Worm (Caenorhabditis elegans) whole organism, young adult: Measurements from ENCODE around the gene W07E11.1.

Experiments
- C06A6.2 ChIP-seq: fragments of 200-800 bp; sonication (Bioruptor generic); conservative IDR thresholded peaks from 2 replicates; pipeline ENCODE4 v1.3.6; 2022; ENCODE audit warnings: missing genetic modification characterization, missing compliant biosample characterization
- F33H1.4 ChIP-seq: fragments of 200-800 bp; sonication (Bioruptor generic); IDR thresholded peaks from 2 replicates; pipeline ENCODE4 v1.3.6; 2022; ENCODE audit warnings: missing genetic modification reagents, missing genetic modification characterization, missing compliant biosample characterization
- F37B4.10 ChIP-seq: fragments of 200-800 bp; sonication (Bioruptor generic); IDR thresholded peaks from 2 replicates; pipeline ENCODE4 v1.3.6; 2022; ENCODE audit warnings: missing genetic modification characterization, missing compliant biosample characterization
- F49E8.2 ChIP-seq: sonication (generic microtip); optimal IDR thresholded peaks from 3 replicates; lab custom pipeline; 2017; ENCODE audit warnings: missing genetic modification characterization, mild to moderate bottlenecking, missing compliant biosample characterization, antibody characterized with exemption, moderate library complexity; ENCODE audit not compliant: insufficient read depth
- F55B11.4 ChIP-seq: sonication (generic microtip); optimal IDR thresholded peaks from 2 replicates; lab custom pipeline; 2016; ENCODE audit warnings: missing compliant biosample characterization, missing genetic modification characterization, borderline replicate concordance; ENCODE audit not compliant: insufficient read depth
- K11D2.4 ChIP-seq: fragments of 200-800 bp; sonication (Bioruptor generic); IDR thresholded peaks from 2 replicates; pipeline ENCODE4 v1.3.6; 2022; ENCODE audit warnings: missing genetic modification reagents, missing genetic modification characterization, missing compliant biosample characterization
- T07F8.4 ChIP-seq: sonication (generic microtip); optimal IDR thresholded peaks from 2 replicates; lab custom pipeline; 2016; ENCODE audit warnings: mild to moderate bottlenecking, missing genetic modification characterization, moderate library complexity, missing compliant biosample characterization
- Y79H2A.3 ChIP-seq: fragments of 200-800 bp; sonication (Bioruptor generic); conservative IDR thresholded peaks from 2 replicates; pipeline ENCODE4 v1.3.6; 2022; ENCODE audit warnings: missing genetic modification reagents, missing genetic modification characterization, missing compliant biosample characterization
- ZK185.1 ChIP-seq: sonication (generic microtip); optimal IDR thresholded peaks from 2 replicates; lab custom pipeline; 2016; ENCODE audit warnings: mild to moderate bottlenecking, missing genetic modification characterization, missing compliant biosample characterization; ENCODE audit not compliant: poor library complexity, severe bottlenecking
- akir-1 ChIP-seq: fragments of 200-800 bp; sonication (Bioruptor generic); optimal IDR thresholded peaks from 2 replicates; lab custom pipeline; 2018; ENCODE audit warnings: mild to moderate bottlenecking, missing genetic modification characterization, moderate library complexity, missing compliant biosample characterization
- aptf-3 ChIP-seq: fragments of 200-800 bp; sonication (Bioruptor generic); IDR thresholded peaks from 2 replicates; pipeline ENCODE4 v1.3.6; 2022; ENCODE audit warnings: missing genetic modification characterization, missing compliant biosample characterization
- attf-5 ChIP-seq: fragments of 200-800 bp; sonication (Bioruptor generic); optimal IDR thresholded peaks from 2 replicates; lab custom pipeline; 2018; ENCODE audit warnings: mild to moderate bottlenecking, missing genetic modification characterization, missing compliant biosample characterization
- bed-2 ChIP-seq: fragments of 200-800 bp; sonication (Bioruptor generic); IDR thresholded peaks from 2 replicates; pipeline ENCODE4 v1.3.6; 2022; ENCODE audit warnings: missing genetic modification reagents, missing genetic modification characterization, missing compliant biosample characterization
- cebp-1 ChIP-seq, 2 experiments: fragments of 200-800 bp in 1 of 2; sonication (Bioruptor generic) in 1 of 2; sonication (generic microtip) in 1 of 2; IDR thresholded peaks in 1 of 2; optimal IDR thresholded peaks in 1 of 2; 2 replicates each; pipeline versions ENCODE4 v1.3.6 to Lab custom; 2017 to 2022; ENCODE audit warnings: missing compliant biosample characterization in 2 of 2, missing genetic modification characterization in 2 of 2, mild to moderate bottlenecking in 1 of 2, missing genetic modification reagents in 1 of 2, moderate library complexity in 1 of 2
- ceh-79 ChIP-seq: sonication (generic microtip); optimal IDR thresholded peaks from 2 replicates; lab custom pipeline; 2017; ENCODE audit warnings: mild to moderate bottlenecking, missing genetic modification characterization, missing compliant biosample characterization
- ceh-91 ChIP-seq: fragments of 200-800 bp; sonication (Bioruptor generic); IDR thresholded peaks from 2 replicates; pipeline ENCODE4 v1.3.6; 2022; ENCODE audit warnings: missing genetic modification reagents, missing genetic modification characterization, missing compliant biosample characterization
- fkh-3 ChIP-seq: sonication (generic microtip); optimal IDR thresholded peaks from 2 replicates; lab custom pipeline; 2016; ENCODE audit warnings: mild to moderate bottlenecking, missing genetic modification characterization, missing compliant biosample characterization
- hmg-1.2 ChIP-seq: fragments of 200-800 bp; sonication (Bioruptor generic); IDR thresholded peaks from 2 replicates; pipeline ENCODE4 v1.3.6; 2022; ENCODE audit warnings: missing genetic modification reagents, missing genetic modification characterization, missing compliant biosample characterization
- hmg-20 ChIP-seq: fragments of 200-800 bp; sonication (Bioruptor generic); IDR thresholded peaks from 2 replicates; pipeline ENCODE4 v1.3.6; 2022; ENCODE audit warnings: missing genetic modification reagents, missing genetic modification characterization, missing compliant biosample characterization
- lin-40 ChIP-seq: sonication (generic microtip); optimal IDR thresholded peaks from 2 replicates; lab custom pipeline; 2016; ENCODE audit warnings: missing genetic modification characterization, mild to moderate bottlenecking, missing compliant biosample characterization, missing genotype, missing genetic modification reagents
- lin-54 ChIP-seq: fragments of 200-800 bp; sonication (Bioruptor generic); optimal IDR thresholded peaks from 2 replicates; lab custom pipeline; 2018; ENCODE audit warnings: mild to moderate bottlenecking, missing genetic modification characterization, missing compliant biosample characterization
- madf-10 ChIP-seq: sonication (generic microtip); optimal IDR thresholded peaks from 2 replicates; lab custom pipeline; 2016; ENCODE audit warnings: mild to moderate bottlenecking, missing genetic modification characterization, missing compliant biosample characterization
- madf-8 ChIP-seq: fragments of 200-800 bp; sonication (Bioruptor generic); conservative IDR thresholded peaks from 2 replicates; pipeline ENCODE4 v1.3.6; 2022; ENCODE audit warnings: missing genetic modification reagents, missing genetic modification characterization, missing compliant biosample characterization
- mel-28 ChIP-seq: sonication (generic microtip); optimal IDR thresholded peaks from 2 replicates; lab custom pipeline; 2016; ENCODE audit warnings: borderline replicate concordance, mild to moderate bottlenecking, missing genetic modification characterization, missing compliant biosample characterization
- nfya-1 ChIP-seq: sonication (generic microtip); optimal IDR thresholded peaks from 2 replicates; lab custom pipeline; 2017; ENCODE audit warnings: antibody characterized with exemption, missing compliant biosample characterization, missing genetic modification characterization, borderline replicate concordance; ENCODE audit not compliant: insufficient read depth
- nhr-120 ChIP-seq: fragments of 200-800 bp; sonication (Bioruptor generic); IDR thresholded peaks from 2 replicates; pipeline ENCODE4 v1.3.6; 2022; ENCODE audit warnings: missing genetic modification characterization, missing compliant biosample characterization
- nhr-80 ChIP-seq: sonication (generic microtip); optimal IDR thresholded peaks from 2 replicates; lab custom pipeline; 2016; ENCODE audit warnings: missing genetic modification characterization, missing compliant biosample characterization
- rcor-1 ChIP-seq: fragments of 200-800 bp; sonication (Bioruptor generic); IDR thresholded peaks from 2 replicates; pipeline ENCODE4 v1.3.6; 2022; ENCODE audit warnings: missing genetic modification reagents, missing genetic modification characterization, missing compliant biosample characterization
- repo-1 ChIP-seq: sonication (generic microtip); optimal IDR thresholded peaks from 2 replicates; lab custom pipeline; 2017; ENCODE audit warnings: mild to moderate bottlenecking, missing genetic modification characterization, missing compliant biosample characterization
- sdz-38 ChIP-seq: sonication (generic microtip); optimal IDR thresholded peaks from 2 replicates; lab custom pipeline; 2016; ENCODE audit warnings: missing genotype, missing genetic modification characterization, missing compliant biosample characterization
- snpc-1.1 ChIP-seq: sonication (generic microtip); optimal IDR thresholded peaks from 2 replicates; lab custom pipeline; 2017; ENCODE audit warnings: missing genetic modification characterization, mild to moderate bottlenecking, missing compliant biosample characterization, antibody characterized with exemption, moderate library complexity, missing genotype, missing genetic modification reagents; ENCODE audit not compliant: insufficient read depth
- snpc-1.3 ChIP-seq: sonication (generic microtip); optimal IDR thresholded peaks from 2 replicates; lab custom pipeline; 2017; ENCODE audit warnings: missing genetic modification characterization, mild to moderate bottlenecking, missing compliant biosample characterization, antibody characterized with exemption, moderate library complexity, missing genotype, missing genetic modification reagents; ENCODE audit not compliant: insufficient read depth
- somi-1 ChIP-seq: fragments of 200-800 bp; sonication (Bioruptor generic); optimal IDR thresholded peaks from 2 replicates; lab custom pipeline; 2018; ENCODE audit warnings: mild to moderate bottlenecking, missing genetic modification characterization, missing compliant biosample characterization
- tbp1 ChIP-seq: fragments of 200-800 bp; sonication (Bioruptor generic); optimal IDR thresholded peaks from 2 replicates; lab custom pipeline; 2018; ENCODE audit warnings: mild to moderate bottlenecking, missing genetic modification characterization, missing compliant biosample characterization
- tbx-9 ChIP-seq: sonication (generic microtip); optimal IDR thresholded peaks from 2 replicates; lab custom pipeline; 2016; ENCODE audit warnings: borderline replicate concordance, missing genetic modification characterization, inconsistent platforms, missing compliant biosample characterization

The W07E11.1 gene

DNA sequence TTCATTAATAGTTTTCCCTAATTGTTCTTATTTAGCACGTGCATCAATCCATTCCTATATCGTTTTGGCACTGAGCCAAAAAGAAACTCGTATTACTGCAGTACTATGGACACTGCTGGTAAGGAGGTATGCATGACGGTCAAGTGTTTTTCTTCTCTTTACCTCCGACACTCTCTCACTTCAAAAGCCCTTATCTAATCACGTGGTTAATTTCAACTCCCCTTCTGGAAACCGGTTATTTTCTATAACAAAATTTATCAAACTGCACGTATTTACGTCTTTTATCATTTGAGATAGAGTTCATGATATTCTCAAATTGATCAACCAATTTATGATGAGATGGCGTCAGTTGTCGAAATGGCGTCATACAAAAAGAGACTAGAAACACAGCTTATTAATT is 32.8 kb upstream of the W07E11.1 start (continued):
- TF ChIP-seq Y79H2A.3 (GFP tag; lab: Robert Waterston, UW): no peak
- no peak for TF ChIP-seq lin-54 (GFP tag; lab: Kevin White, UChicago)
- no peak for TF ChIP-seq tbp1 (GFP tag; lab: Kevin White, UChicago)
- TF ChIP-seq akir-1 (GFP tag; lab: Kevin White, UChicago): no peak
- no peak for TF ChIP-seq sdz-38
- TF ChIP-seq F33H1.4 (GFP tag; lab: Robert Waterston, UW): no peak
- no peak for TF ChIP-seq hmg-20 (GFP tag; lab: Robert Waterston, UW)
- no peak for TF ChIP-seq nhr-120 (GFP tag; lab: Robert Waterston, UW)
- no peak for TF ChIP-seq fkh-3 (tag; lab: Kevin White, UChicago)
- peak; percentile 58 for TF ChIP-seq somi-1 (GFP tag; lab: Kevin White, UChicago)
- no peak for TF ChIP-seq repo-1

DNA sequence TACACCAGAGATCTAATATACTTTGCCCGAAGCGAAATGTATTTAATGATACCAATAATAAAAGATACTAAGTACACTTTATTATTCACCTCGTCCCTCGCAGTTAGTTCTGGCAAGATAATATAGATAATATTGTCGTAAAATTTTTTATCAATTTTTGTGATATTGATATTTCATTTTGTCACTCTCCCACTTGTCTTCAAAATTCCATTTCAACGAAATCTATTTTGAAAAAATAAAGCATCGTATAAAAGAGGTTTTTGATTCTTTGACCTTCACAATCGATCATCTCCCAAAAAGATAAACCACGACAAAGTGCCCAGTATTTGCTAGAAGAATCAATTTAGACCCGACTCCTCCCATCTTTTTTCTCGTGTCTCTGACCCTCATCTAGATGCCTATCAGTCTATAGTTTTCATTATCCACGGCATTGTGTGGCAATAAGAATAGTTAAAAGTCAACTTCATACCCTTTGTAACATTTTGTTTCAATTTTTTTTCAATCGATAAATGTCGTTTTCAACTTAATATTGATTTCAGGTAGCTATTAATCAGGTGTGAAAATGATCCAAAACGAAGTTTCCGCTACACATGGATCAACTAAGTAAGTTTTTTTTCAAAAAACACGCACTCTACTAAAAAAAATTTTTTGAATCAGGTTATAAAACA is 30.5 kb upstream of the W07E11.1 start, which contains the start of gene cbs-1:
TSS of gene cbs-1 (plus strand) at position 534 of the 668 bp plus-strand sequence.
- TF ChIP-seq hmg-1.2 (GFP tag; lab: Robert Waterston, UW): no peak
- no peak for TF ChIP-seq ZK185.1 (tag; lab: Kevin White, UChicago)
- TF ChIP-seq nhr-80: peak; percentile 9
- TF ChIP-seq, all 124 proteins: peak for 1

DNA sequence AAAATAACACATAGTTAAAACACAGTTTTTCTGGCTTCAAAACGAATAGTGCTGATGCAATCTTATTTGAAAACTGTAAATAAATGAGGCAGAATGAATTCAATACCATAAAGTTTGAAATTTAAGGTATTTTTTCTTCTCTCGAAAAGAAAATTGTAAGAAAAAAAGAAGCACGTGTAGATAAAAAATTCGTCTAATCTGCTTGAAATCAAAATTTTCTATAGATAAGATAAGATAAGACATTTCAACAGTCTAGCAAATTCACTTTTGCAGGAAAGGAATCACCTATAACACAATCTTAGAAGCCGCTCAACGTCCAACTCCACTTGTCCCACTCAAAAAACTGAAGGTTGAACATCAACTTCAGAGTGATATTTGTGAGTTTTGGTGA is 30.0 kb upstream of the W07E11.1 start:
- TF ChIP-seq ZK185.1 (tag; lab: Kevin White, UChicago) (no peak), bed-2 (GFP tag; lab: Robert Waterston, UW) (no peak), attf-5 (GFP tag; lab: Kevin White, UChicago) (no peak), cebp-1 (GFP tag; IDR thresholded peaks at IDR 0.05; lab: Robert Waterston, UW) (no peak), cebp-1 (tag; optimal IDR thresholded peaks at IDR 0.05; lab: Kevin White, UChicago) (no peak), ceh-79 (tag; lab: Kevin White, UChicago) (no peak), F49E8.2 (no peak), ceh-91 (GFP tag; lab: Robert Waterston, UW) (no peak), mel-28 (tag; lab: Kevin White, UChicago) (no peak), F33H1.4 (GFP tag; lab: Robert Waterston, UW) (no peak), lin-40 (tag; lab: Kevin White, UChicago) (no peak), K11D2.4 (GFP tag; lab: Robert Waterston, UW) (no peak), snpc-1.1 (tag; lab: Kevin White, UChicago) (no peak), nfya-1 (tag; lab: Kevin White, UChicago) (no peak), aptf-3 (no peak), rcor-1 (GFP tag; lab: Robert Waterston, UW) (no peak), F55B11.4 (tag; lab: Kevin White, UChicago) (no peak), T07F8.4 (tag; lab: Kevin White, UChicago) (no peak), tbx-9 (no peak)

DNA sequence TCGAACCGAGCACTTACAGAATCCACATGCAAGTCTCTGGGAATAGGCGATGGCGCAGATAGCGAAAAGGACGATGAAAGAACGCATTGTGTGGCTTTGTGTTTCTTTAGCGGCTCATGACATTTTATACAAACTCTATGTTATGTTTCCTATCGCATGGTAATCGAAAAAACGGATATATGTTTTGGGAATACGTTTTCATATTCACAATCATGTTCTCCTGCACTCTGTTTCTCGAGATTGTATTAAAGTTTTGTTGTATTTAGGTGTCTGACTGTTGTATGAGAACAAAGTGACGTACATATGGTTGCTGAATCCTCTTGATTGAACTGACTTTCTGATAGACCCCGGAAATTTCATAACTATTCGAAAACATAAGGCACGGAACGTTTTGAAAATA is 26.1 kb upstream of the W07E11.1 start, which contains the start of gene ZC373.2:
TSS of gene ZC373.2 (minus strand) at position 101 of the 400 bp plus-strand sequence.
- no peak for TF ChIP-seq aptf-3
- no peak for TF ChIP-seq madf-10 (tag; lab: Kevin White, UChicago)
- no peak for TF ChIP-seq snpc-1.3 (tag; lab: Kevin White, UChicago)
- TF ChIP-seq madf-8 (GFP tag; lab: Robert Waterston, UW): no peak
- no peak for TF ChIP-seq tbp1 (GFP tag; lab: Kevin White, UChicago)
- TF ChIP-seq F37B4.10 (GFP tag; lab: Robert Waterston, UW): no peak
- no peak for TF ChIP-seq C06A6.2 (GFP tag; lab: Robert Waterston, UW)
- no peak for TF ChIP-seq cebp-1 (GFP tag; IDR thresholded peaks at IDR 0.05; lab: Robert Waterston, UW)
- no peak for TF ChIP-seq cebp-1 (tag; optimal IDR thresholded peaks at IDR 0.05; lab: Kevin White, UChicago)
